Worm (Caenorhabditis elegans): Measurements from ENCODE around the gene atad-3.

DNA sequence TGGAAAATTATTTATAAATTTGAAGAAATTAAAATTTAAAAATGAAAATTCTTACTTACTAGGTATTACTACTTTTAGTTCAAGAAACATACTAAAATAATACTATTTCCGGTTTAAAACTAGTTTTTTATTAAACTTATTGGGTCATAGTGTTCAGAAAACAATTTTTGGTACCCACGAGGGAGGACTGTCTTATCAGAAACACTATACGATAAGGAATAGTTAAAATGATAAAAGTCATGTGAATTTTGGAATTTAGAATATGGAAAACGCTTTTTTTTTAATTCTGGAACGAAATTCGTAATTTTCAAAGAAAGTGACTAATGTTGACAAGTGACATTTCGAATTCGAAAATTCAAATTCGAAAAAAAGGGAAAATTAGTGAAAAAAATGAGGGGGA lies 32.9 kb downstream of the atad-3 start:
- TF ChIP-seq alr-1 (tag; optimal IDR thresholded peaks at IDR 0.05; ENCODE audit: borderline replicate concordance), result no peak
- no peak for TF ChIP-seq nhr-28 (tag; optimal IDR thresholded peaks at IDR 0.05)
- no peak for TF ChIP-seq mep-1 (tag; optimal IDR thresholded peaks at IDR 0.05)
- TF ChIP-seq snpc-4 (tag; optimal IDR thresholded peaks at IDR 0.05), result no peak
